Fruit fly (Drosophila melanogaster) whole organism, embryonic: ENCODE measurements around the gene Rab9Fa.

Experiments used
- ATbp ChIP-seq: fragments of 200-800 bp; sonication (Bioruptor generic); optimal IDR thresholded peaks from 2 replicates; lab custom pipeline; 2017; ENCODE audit warnings: missing biosample characterization, mild to moderate bottlenecking, missing genetic modification characterization, missing genetic modification reagents
- Antp ChIP-seq: fragments of 200-800 bp; sonication (Bioruptor generic); optimal IDR thresholded peaks from 3 replicates; lab custom pipeline; 2016; ENCODE audit warnings: missing biosample characterization, missing genetic modification characterization
- CG10321 ChIP-seq: fragments of 200-800 bp; sonication (Bioruptor generic); IDR thresholded peaks from 2 replicates; pipeline ENCODE4 v1.3.6; 2022; ENCODE audit warnings: missing biosample characterization, missing genetic modification characterization
- CG1233 ChIP-seq: fragments of 200-800 bp; sonication (Bioruptor generic); optimal IDR thresholded peaks from 4 replicates; lab custom pipeline; 2018; ENCODE audit warnings: missing biosample characterization, mild to moderate bottlenecking, missing genetic modification characterization
- CG13424 ChIP-seq: fragments of 200-800 bp; sonication (Bioruptor generic); optimal IDR thresholded peaks from 2 replicates; lab custom pipeline; 2019; ENCODE audit warnings: missing biosample characterization, mild to moderate bottlenecking, missing genetic modification characterization, moderate library complexity
- CG15479 ChIP-seq: fragments of 200-800 bp; sonication (Bioruptor generic); optimal IDR thresholded peaks from 3 replicates; lab custom pipeline; 2019; ENCODE audit warnings: missing biosample characterization, mild to moderate bottlenecking, missing genetic modification characterization, moderate library complexity
- CG15696 ChIP-seq: fragments of 200-800 bp; sonication (Bioruptor generic); optimal IDR thresholded peaks from 2 replicates; lab custom pipeline; 2019; ENCODE audit warnings: missing biosample characterization, mild to moderate bottlenecking, missing genetic modification characterization, moderate library complexity
- CG1647 ChIP-seq: fragments of 200-800 bp; sonication (Bioruptor generic); optimal IDR thresholded peaks from 3 replicates; lab custom pipeline; 2016; ENCODE audit warnings: missing biosample characterization, missing genetic modification characterization
- CG17912 ChIP-seq: fragments of 200-800 bp; sonication (Bioruptor generic); optimal IDR thresholded peaks from 2 replicates; lab custom pipeline; 2018; ENCODE audit warnings: missing biosample characterization, mild to moderate bottlenecking, missing genetic modification characterization
- CG1832 ChIP-seq: fragments of 200-800 bp; sonication (Bioruptor generic); optimal IDR thresholded peaks from 2 replicates; lab custom pipeline; 2017; ENCODE audit warnings: missing biosample characterization, mild to moderate bottlenecking, missing genetic modification characterization, inconsistent platforms
- CG31441 ChIP-seq: fragments of 200-800 bp; sonication (Bioruptor generic); IDR thresholded peaks from 2 replicates; pipeline ENCODE4 v1.3.6; 2022; ENCODE audit warnings: missing biosample characterization, missing genetic modification characterization
- CG3281 ChIP-seq: fragments of 200-800 bp; sonication (Bioruptor generic); optimal IDR thresholded peaks from 3 replicates; lab custom pipeline; 2017; ENCODE audit warnings: missing biosample characterization, mild to moderate bottlenecking, missing genetic modification characterization
- CG4730 ChIP-seq: fragments of 200-800 bp; sonication (Bioruptor generic); IDR thresholded peaks from 2 replicates; pipeline ENCODE4 v1.3.6; 2022; ENCODE audit warnings: missing biosample characterization, missing genetic modification characterization
- CG7745 ChIP-seq: fragments of 200-800 bp; sonication (Bioruptor generic); optimal IDR thresholded peaks from 2 replicates; lab custom pipeline; 2018; ENCODE audit warnings: missing biosample characterization, mild to moderate bottlenecking, missing genetic modification characterization, moderate library complexity
- CG8388 ChIP-seq: fragments of 200-800 bp; sonication (Bioruptor generic); optimal IDR thresholded peaks from 2 replicates; lab custom pipeline; 2019; ENCODE audit warnings: missing biosample characterization, mild to moderate bottlenecking, missing genetic modification characterization, moderate library complexity
- CG9609 ChIP-seq: fragments of 200-800 bp; sonication (Bioruptor generic); optimal IDR thresholded peaks from 3 replicates; lab custom pipeline; 2016; ENCODE audit warnings: missing biosample characterization, missing genetic modification characterization
- Dad ChIP-seq: fragments of 200-800 bp; sonication (Bioruptor generic); optimal IDR thresholded peaks from 3 replicates; lab custom pipeline; 2016; ENCODE audit warnings: missing biosample characterization, missing genetic modification characterization
- Dip2 ChIP-seq: fragments of 200-800 bp; sonication (Bioruptor generic); IDR thresholded peaks from 2 replicates; pipeline ENCODE4 v1.3.6; 2022; ENCODE audit warnings: missing biosample characterization, missing genetic modification characterization
- E2f1 ChIP-seq: fragments of 200-800 bp; sonication (Bioruptor generic); IDR thresholded peaks from 2 replicates; pipeline ENCODE4 v1.3.6; 2022; ENCODE audit warnings: missing biosample characterization, missing genetic modification characterization
- Ets65A ChIP-seq: fragments of 200-800 bp; sonication (Bioruptor generic); peaks from one replicate; lab custom pipeline; 2016; ENCODE audit warnings: missing biosample characterization, missing genetic modification characterization
- Fer1 ChIP-seq: fragments of 200-800 bp; sonication (Bioruptor generic); optimal IDR thresholded peaks from 2 replicates; lab custom pipeline; 2017; ENCODE audit warnings: missing biosample characterization, mild to moderate bottlenecking, missing genetic modification characterization
- Fer2 ChIP-seq: fragments of 200-800 bp; sonication (Bioruptor generic); optimal IDR thresholded peaks from 2 replicates; lab custom pipeline; 2018; ENCODE audit warnings: missing biosample characterization, mild to moderate bottlenecking, missing genetic modification characterization, moderate library complexity
- Gug ChIP-seq: fragments of 200-800 bp; sonication (Bioruptor generic); IDR thresholded peaks from 4 replicates; pipeline ENCODE4 v1.3.6; 2022; ENCODE audit warnings: missing biosample characterization, missing genetic modification characterization
- HmgZ ChIP-seq: fragments of 200-800 bp; sonication (Bioruptor generic); optimal IDR thresholded peaks from 2 replicates; lab custom pipeline; 2018; ENCODE audit warnings: missing biosample characterization, mild to moderate bottlenecking, missing genetic modification characterization
- Hmx ChIP-seq: fragments of 200-800 bp; sonication (Bioruptor generic); optimal IDR thresholded peaks from 2 replicates; lab custom pipeline; 2016; ENCODE audit warnings: missing biosample characterization, missing genetic modification characterization
- Hr51 ChIP-seq, 2 experiments: fragments of 200-800 bp; sonication (Bioruptor generic); optimal IDR thresholded peaks; 2 replicates in 1 of 2; 3 replicates in 1 of 2; lab custom pipeline; 2016 to 2018; ENCODE audit warnings: missing biosample characterization in 2 of 2, missing genetic modification characterization in 2 of 2, mild to moderate bottlenecking in 1 of 2, moderate library complexity in 1 of 2
- Hr78 ChIP-seq, 2 experiments: fragments of 200-800 bp in 1 of 2; fragments of >200 bp in 1 of 2; sonication (Bioruptor generic) in 1 of 2; optimal IDR thresholded peaks; 2 replicates each; lab custom pipeline; 2017 to 2019; ENCODE audit warnings: missing biosample characterization in 2 of 2, missing genetic modification characterization in 2 of 2, mild to moderate bottlenecking in 1 of 2, moderate library complexity in 1 of 2
- MESR4 ChIP-seq: fragments of 200-800 bp; sonication (Bioruptor generic); optimal IDR thresholded peaks from 2 replicates; lab custom pipeline; 2018; ENCODE audit warnings: missing biosample characterization, mild to moderate bottlenecking, missing genetic modification characterization, moderate library complexity
- Mrtf ChIP-seq: fragments of 200-800 bp; sonication (Bioruptor generic); IDR thresholded peaks from 3 replicates; pipeline ENCODE4 v1.3.6; 2022; ENCODE audit warnings: missing biosample characterization, missing genetic modification characterization
- Nf-YB ChIP-seq: fragments of 200-800 bp; sonication (Bioruptor generic); optimal IDR thresholded peaks from 3 replicates; lab custom pipeline; 2019; ENCODE audit warnings: missing biosample characterization, mild to moderate bottlenecking, missing genetic modification characterization, moderate library complexity
- Sry-δ ChIP-seq: fragments of 200-800 bp; sonication (Bioruptor generic); optimal IDR thresholded peaks from 2 replicates; lab custom pipeline; 2016; ENCODE audit warnings: missing biosample characterization, missing genetic modification characterization
- Vsx1 ChIP-seq: fragments of 200-800 bp; sonication (Bioruptor generic); optimal IDR thresholded peaks from 2 replicates; lab custom pipeline; 2017; ENCODE audit warnings: missing biosample characterization, mild to moderate bottlenecking, missing genetic modification characterization, missing genetic modification reagents
- ara ChIP-seq: fragments of 200-800 bp; sonication (Bioruptor generic); IDR thresholded peaks from 2 replicates; pipeline ENCODE4 v1.3.6; 2022; ENCODE audit warnings: missing biosample characterization, missing genetic modification characterization
- chinmo ChIP-seq: fragments of 200-800 bp; sonication (Bioruptor generic); IDR thresholded peaks from 4 replicates; pipeline ENCODE4 v1.3.6; 2022; ENCODE audit warnings: missing biosample characterization, missing genetic modification characterization; ENCODE audit not compliant: partially characterized antibody
- chn ChIP-seq: fragments of 200-800 bp; sonication (Bioruptor generic); optimal IDR thresholded peaks from 2 replicates; lab custom pipeline; 2016; ENCODE audit warnings: missing biosample characterization, missing genetic modification characterization
- danr ChIP-seq: fragments of 200-800 bp; sonication (Bioruptor generic); IDR thresholded peaks from 2 replicates; pipeline ENCODE4 v1.3.6; 2022; ENCODE audit warnings: missing biosample characterization, missing genetic modification characterization
- dati ChIP-seq: fragments of 200-800 bp; sonication (Bioruptor generic); IDR thresholded peaks from 2 replicates; pipeline ENCODE4 v1.3.6; 2022; ENCODE audit warnings: missing biosample characterization, missing genetic modification characterization
- ewg ChIP-seq: fragments of 200-800 bp; sonication (Bioruptor generic); optimal IDR thresholded peaks from 3 replicates; lab custom pipeline; 2017; ENCODE audit warnings: mild to moderate bottlenecking, missing biosample characterization, missing genetic modification reagents, missing genetic modification characterization
- ind ChIP-seq: fragments of 200-800 bp; sonication (Bioruptor generic); optimal IDR thresholded peaks from 3 replicates; lab custom pipeline; 2016; ENCODE audit warnings: missing biosample characterization, missing genetic modification characterization
- jing ChIP-seq: fragments of 200-800 bp; sonication (Bioruptor generic); optimal IDR thresholded peaks from 2 replicates; lab custom pipeline; 2018; ENCODE audit warnings: missing biosample characterization, mild to moderate bottlenecking, missing genetic modification characterization
- kni ChIP-seq: fragments of 200-800 bp; sonication (Bioruptor generic); optimal IDR thresholded peaks from 3 replicates; lab custom pipeline; 2017; ENCODE audit warnings: mild to moderate bottlenecking, missing biosample characterization, missing genetic modification reagents, missing genetic modification characterization
- lab ChIP-seq: fragments of 200-800 bp; sonication (Bioruptor generic); optimal IDR thresholded peaks from 3 replicates; lab custom pipeline; 2017; ENCODE audit warnings: missing biosample characterization, missing genetic modification characterization, mild to moderate bottlenecking, moderate library complexity, missing genetic modification reagents
- maf-S ChIP-seq: fragments of 200-800 bp; sonication (Bioruptor generic); optimal IDR thresholded peaks from 2 replicates; lab custom pipeline; 2016; ENCODE audit warnings: missing biosample characterization, missing genetic modification characterization
- nerfin-1 ChIP-seq: fragments of 200-800 bp; sonication (Bioruptor generic); optimal IDR thresholded peaks from 3 replicates; lab custom pipeline; 2019; ENCODE audit warnings: missing biosample characterization, mild to moderate bottlenecking, missing genetic modification characterization, moderate library complexity
- odd ChIP-seq: fragments of 200-800 bp; sonication (Bioruptor generic); optimal IDR thresholded peaks from 2 replicates; lab custom pipeline; 2017; ENCODE audit warnings: missing biosample characterization, mild to moderate bottlenecking, missing genetic modification characterization
- peb ChIP-seq: fragments of 200-800 bp; sonication (Bioruptor generic); IDR thresholded peaks from 2 replicates; pipeline ENCODE4 v1.3.6; 2022; ENCODE audit warnings: missing biosample characterization, missing genetic modification characterization
- pum ChIP-seq: fragments of 200-800 bp; sonication (Bioruptor generic); optimal IDR thresholded peaks from 2 replicates; lab custom pipeline; 2016; ENCODE audit warnings: missing biosample characterization, missing genetic modification characterization
- pzg ChIP-seq: fragments of 200-800 bp; sonication (Bioruptor generic); optimal IDR thresholded peaks from 3 replicates; lab custom pipeline; 2018; ENCODE audit warnings: missing biosample characterization, mild to moderate bottlenecking, missing genetic modification characterization, moderate library complexity
- sc ChIP-seq, 3 experiments: fragments of >200 bp in 2 of 3; fragments of 200-800 bp in 1 of 3; sonication (Bioruptor generic) in 1 of 3; optimal IDR thresholded peaks; 2 replicates in 2 of 3; 3 replicates in 1 of 3; lab custom pipeline; 2017; ENCODE audit warnings: mild to moderate bottlenecking in 1 of 3, missing biosample characterization in 1 of 3, missing genetic modification characterization in 1 of 3, missing genetic modification reagents in 1 of 3
- toy ChIP-seq: fragments of 200-800 bp; sonication (Bioruptor generic); IDR thresholded peaks from 2 replicates; pipeline ENCODE4 v1.3.6; 2022; ENCODE audit warnings: missing biosample characterization, missing genetic modification characterization

Rab9Fa gene

dm6 chrX:10905047-10905446, 45.8 kb downstream of the Rab9Fa start (continued):
- TF ChIP-seq CG7745 (no peak), Nf-YB (GFP tag; lab: Kevin White, UChicago) (peak; percentile 26), odd (GFP tag; lab: Kevin White, UChicago) (peak; percentile 70), CG15479 (GFP tag; lab: Kevin White, UChicago) (peak; percentile 68), MESR4 (GFP tag; lab: Kevin White, UChicago) (no peak), Dad (GFP tag; lab: Kevin White, UChicago) (peak; percentile 14), CG1647 (peak; percentile 56), Ets65A (GFP tag; lab: Kevin White, UChicago) (peak; percentile 82), Hr51 (GFP tag; optimal IDR thresholded peaks at IDR 0.05; lab: Kevin White, UChicago) (peak; percentile 30 to 71), CG4730 (GFP tag; lab: Robert Waterston, UW) (peak; percentile 38; the same call in 1 of the 2 replicates), CG13424 (tag; lab: Kevin White, UChicago) (peak; percentile 72), Gug (GFP tag; lab: Robert Waterston, UW) (peak; percentile 33; the same call in 1 of the 4 replicates), CG31441 (GFP tag; lab: Robert Waterston, UW) (peak; percentile 81), kni (GFP tag; lab: Kevin White, UChicago) (no peak), Antp (GFP tag; lab: Kevin White, UChicago) (peak; percentile 31), toy (GFP tag; lab: Robert Waterston, UW) (no peak), E2f1 (GFP tag; lab: Robert Waterston, UW) (peak; percentile 34; the same call in 1 of the 2 replicates), lab (GFP tag; lab: Kevin White, UChicago) (peak; percentile 61), jing (peak; percentile 12), Fer2 (no peak), chinmo (no peak), CG8388 (GFP tag; lab: Kevin White, UChicago) (peak; percentile 58), CG10321 (GFP tag; lab: Robert Waterston, UW) (no peak), CG1233 (GFP tag; lab: Kevin White, UChicago) (peak; percentile 51), CG3281 (GFP tag; lab: Kevin White, UChicago) (peak; percentile 38), Sry-δ (GFP tag; lab: Kevin White, UChicago) (peak; percentile 8), Hr78 (GFP tag; optimal IDR thresholded peaks at IDR 0.05; lab: Kevin White, UChicago) (no peak), dati (GFP tag; lab: Robert Waterston, UW) (no peak), chn (peak; percentile 57), maf-S (GFP tag; lab: Kevin White, UChicago) (peak; percentile 42), CG1832 (GFP tag; lab: Kevin White, UChicago) (no peak), ind (GFP tag; lab: Kevin White, UChicago) (peak; percentile 49), danr (GFP tag; lab: Robert Waterston, UW) (peak; percentile 19; the same call in 1 of the 2 replicates), Dip2 (GFP tag; lab: Robert Waterston, UW) (no peak), Mrtf (GFP tag; lab: Robert Waterston, UW) (no peak), CG9609 (GFP tag; lab: Kevin White, UChicago) (peak; percentile 37), pzg (GFP tag; lab: Kevin White, UChicago) (no peak), CG17912 (GFP tag; lab: Kevin White, UChicago) (no peak), sc (optimal IDR thresholded peaks at IDR 0.05; lab: Kevin White, UChicago) (no peak), sc (GFP tag; optimal IDR thresholded peaks at IDR 0.05; lab: Kevin White, UChicago) (peak; percentile 67), CG15696 (tag; lab: Kevin White, UChicago) (peak; percentile 43), peb (GFP tag; lab: Robert Waterston, UW) (0 out of 2 replicates have a peak, but pooled peaks have one; percentile 35), nerfin-1 (tag; lab: Kevin White, UChicago) (peak; percentile 54), ewg (GFP tag; lab: Kevin White, UChicago) (peak; percentile 65), Vsx1 (GFP tag; lab: Kevin White, UChicago) (peak; percentile 13), Hmx (GFP tag; lab: Kevin White, UChicago) (peak; percentile 35), Fer1 (GFP tag; lab: Kevin White, UChicago) (peak; percentile 32), ara (GFP tag; lab: Robert Waterston, UW) (peak; percentile 57), pum (GFP tag; lab: Kevin White, UChicago) (peak; percentile 44), ATbp (GFP tag; lab: Kevin White, UChicago) (peak; percentile 64), HmgZ (tag; lab: Kevin White, UChicago) (no peak)
